Fruit fly (Drosophila melanogaster): ENCODE measurements around the gene Spn28F.
A peak's percentile ranks its signal among the peaks of the same experiment; 100 is the strongest.

Gene Spn28F

dm6 chr2L:8212666-8213270, 28.8 kb downstream of the Spn28F start, which contains the start of the genes CG8372 and CG8360 (continued):
- peak; percentile 99 for TF ChIP-seq dati (GFP tag; IDR thresholded peaks at IDR 0.05)
- peak; percentile 99 for TF ChIP-seq YL-1 (GFP tag; optimal IDR thresholded peaks at IDR 0.05)
- peak; percentile 99 for TF ChIP-seq Dip3 (GFP tag; optimal IDR thresholded peaks at IDR 0.05)
- peak; percentile 97 for TF ChIP-seq CG31224 (GFP tag; IDR thresholded peaks at IDR 0.05)
- peak; percentile 96 for TF ChIP-seq run (tag; optimal IDR thresholded peaks at IDR 0.05)
- no peak for TF ChIP-seq Lpt (GFP tag; optimal IDR thresholded peaks at IDR 0.05)
- TF ChIP-seq CG8281 (tag; optimal IDR thresholded peaks at IDR 0.05): peak; percentile 91
- peak; percentile 99 for TF ChIP-seq nau (GFP tag; optimal IDR thresholded peaks at IDR 0.05)
- peak; percentile 99 for TF ChIP-seq Ada2b (GFP tag; IDR thresholded peaks at IDR 0.05)
- TF ChIP-seq sens-2 (GFP tag; IDR thresholded peaks at IDR 0.05): peak; percentile 99
- TF ChIP-seq gt (GFP tag; IDR thresholded peaks at IDR 0.05): peak; percentile 97
- TF ChIP-seq Gsc (GFP tag; IDR thresholded peaks at IDR 0.05): peak; percentile 97
- peak; percentile 96 for TF ChIP-seq Fer2 (tag; optimal IDR thresholded peaks at IDR 0.05)

dm6 chr2L:8211070-8211469, 30.5 kb downstream of the Spn28F start, which contains the start of gene Ssb-c31a:
Gene Ssb-c31a, plus strand, starts transcription at chr2L:8211347.
- no peak for TF ChIP-seq CG7987 (GFP tag; optimal IDR thresholded peaks at IDR 0.05)
- peak; percentile 40; the same call in 1 of the 3 replicates for TF ChIP-seq Opbp (GFP tag; IDR thresholded peaks at IDR 0.05; ENCODE audit: partially characterized antibody)
- no peak for TF ChIP-seq toy (GFP tag; IDR thresholded peaks at IDR 0.05)
- TF ChIP-seq tio (GFP tag; optimal IDR thresholded peaks at IDR 0.05): no peak
- TF ChIP-seq CG10209 (GFP tag; optimal IDR thresholded peaks at IDR 0.05): peak; percentile 40
- TF ChIP-seq Fer2 (tag; optimal IDR thresholded peaks at IDR 0.05): peak; percentile 15
- TF ChIP-seq HLH4C (GFP tag; IDR thresholded peaks at IDR 0.05; ENCODE audit: partially characterized antibody): peak; percentile 69
- TF ChIP-seq CG1603 (tag; optimal IDR thresholded peaks at IDR 0.05): peak; percentile 56
- TF ChIP-seq wek (GFP tag; optimal IDR thresholded peaks at IDR 0.05): no peak
- peak; percentile 44 for TF ChIP-seq CG33557 (GFP tag; optimal IDR thresholded peaks at IDR 0.05)
- TF ChIP-seq ab (GFP tag; optimal IDR thresholded peaks at IDR 0.05): no peak
- no peak for TF ChIP-seq gce (GFP tag; IDR thresholded peaks at IDR 0.05)
- peak; percentile 56 for TF ChIP-seq CG17829 (tag; optimal IDR thresholded peaks at IDR 0.05)
- TF ChIP-seq tll (GFP tag; optimal IDR thresholded peaks at IDR 0.05): peak in 1 of 2 experiments; percentile 21
- TF ChIP-seq aop (GFP tag; IDR thresholded peaks at IDR 0.05): no peak
- no peak for TF ChIP-seq fd3F (GFP tag; optimal IDR thresholded peaks at IDR 0.05)
- peak; percentile 13 for TF ChIP-seq Spps (tag; optimal IDR thresholded peaks at IDR 0.05)
- TF ChIP-seq CG13123 (GFP tag; optimal IDR thresholded peaks at IDR 0.05): peak; percentile 37
- no peak for TF ChIP-seq Hr39 (optimal IDR thresholded peaks at IDR 0.05)
- no peak for TF ChIP-seq CG14667 (GFP tag; IDR thresholded peaks at IDR 0.05)
- 0 out of 4 replicates have a peak, but pooled peaks have one; percentile 47 for TF ChIP-seq chinmo (GFP tag; IDR thresholded peaks at IDR 0.05; ENCODE audit: partially characterized antibody)
- TF ChIP-seq Scr (GFP tag; IDR thresholded peaks at IDR 0.05; ENCODE audit: partially characterized antibody): peak; percentile 86
- TF ChIP-seq CG6175 (GFP tag; IDR thresholded peaks at IDR 0.05): no peak
- TF ChIP-seq fd64A (GFP tag; optimal IDR thresholded peaks at IDR 0.05): no peak
- TF ChIP-seq Ets97D (GFP tag; optimal IDR thresholded peaks at IDR 0.05): peak; percentile 66
- TF ChIP-seq pfk (GFP tag; optimal IDR thresholded peaks at IDR 0.05): no peak
- peak; percentile 68 for TF ChIP-seq zfh2 (GFP tag; optimal IDR thresholded peaks at IDR 0.05)
- no peak for TF ChIP-seq lov (optimal IDR thresholded peaks at IDR 0.05)
- TF ChIP-seq lov (GFP tag; IDR thresholded peaks at IDR 0.05): no peak
- no peak for TF ChIP-seq Stat92E (GFP tag; optimal IDR thresholded peaks at IDR 0.05)
- peak; percentile 29; the same call in 1 of the 3 replicates for TF ChIP-seq CG34422 (GFP tag; IDR thresholded peaks at IDR 0.05)
- TF ChIP-seq CG11504 (tag; optimal IDR thresholded peaks at IDR 0.05): peak; percentile 54
- no peak for TF ChIP-seq Rx (GFP tag; IDR thresholded peaks at IDR 0.05)
- TF ChIP-seq Hr51 (GFP tag; optimal IDR thresholded peaks at IDR 0.05): peak; percentile 31 to 48
- peak; percentile 35 for TF ChIP-seq CG12744 (GFP tag; optimal IDR thresholded peaks at IDR 0.05)
- TF ChIP-seq slbo (GFP tag; IDR thresholded peaks at IDR 0.05): peak; percentile 66; the same call in 1 of the 2 replicates
- peak; percentile 85 for TF ChIP-seq BEAF-32 (GFP tag; optimal IDR thresholded peaks at IDR 0.05)
